Fruit fly (Drosophila melanogaster): ENCODE results near the gene CG42688.
A peak's percentile ranks its signal among the peaks of the same experiment; 100 is the strongest.

The CG42688 gene

dm6 chr2L:19200211-19200610, 17.6 kb upstream of the CG42688 start (continued):
- TF ChIP-seq zfh1 (GFP tag; IDR thresholded peaks at IDR 0.05) (0 out of 3 replicates have a peak, but pooled peaks have one; percentile 20), ind (GFP tag; optimal IDR thresholded peaks at IDR 0.05) (peak; percentile 18), CG7963 (GFP tag; IDR thresholded peaks at IDR 0.05; ENCODE audit: partially characterized antibody) (no peak), Fer3 (tag; optimal IDR thresholded peaks at IDR 0.05) (no peak), gem (tag; optimal IDR thresholded peaks at IDR 0.05) (peak; percentile 42), odd (GFP tag; optimal IDR thresholded peaks at IDR 0.05) (no peak), dysf (GFP tag; IDR thresholded peaks at IDR 0.05) (peak; percentile 42; the same call in 1 of the 3 replicates), slbo (GFP tag; IDR thresholded peaks at IDR 0.05) (peak; percentile 17; the same call in 1 of the 2 replicates), vnd (GFP tag; IDR thresholded peaks at IDR 0.05; ENCODE audit: partially characterized antibody) (no peak), Doc3 (GFP tag; IDR thresholded peaks at IDR 0.05; ENCODE audit: partially characterized antibody) (no peak), tin (GFP tag; optimal IDR thresholded peaks at IDR 0.05) (peak; percentile 41), gfzf (GFP tag; optimal IDR thresholded peaks at IDR 0.05) (no peak), CG15514 (GFP tag; optimal IDR thresholded peaks at IDR 0.05) (peak; percentile 3), Sox102F (GFP tag; optimal IDR thresholded peaks at IDR 0.05) (peak; percentile 39), sob (GFP tag; IDR thresholded peaks at IDR 0.05) (0 out of 2 replicates have a peak, but pooled peaks have one; percentile 7), CG4854 (GFP tag; optimal IDR thresholded peaks at IDR 0.05) (no peak), CG17612 (GFP tag; IDR thresholded peaks at IDR 0.05) (no peak), dpn (GFP tag; optimal IDR thresholded peaks at IDR 0.05) (peak in 1 of 2 experiments; percentile 35), CG2712 (tag; optimal IDR thresholded peaks at IDR 0.05) (peak; percentile 44), Ets65A (GFP tag) (peak; percentile 64), Hsf (GFP tag; optimal IDR thresholded peaks at IDR 0.05) (peak; percentile 8), CG18599 (GFP tag; optimal IDR thresholded peaks at IDR 0.05) (peak; percentile 49), Atf3 (GFP tag; optimal IDR thresholded peaks at IDR 0.05) (peak; percentile 10), sqz (GFP tag; optimal IDR thresholded peaks at IDR 0.05) (peak; percentile 11), fu2 (GFP tag; optimal IDR thresholded peaks at IDR 0.05) (no peak), CG34422 (GFP tag; IDR thresholded peaks at IDR 0.05) (no peak), da (GFP tag; optimal IDR thresholded peaks at IDR 0.05) (no peak), CG9727 (GFP tag; optimal IDR thresholded peaks at IDR 0.05) (peak; percentile 27), CG13894 (tag; optimal IDR thresholded peaks at IDR 0.05) (no peak), bab2 (GFP tag; optimal IDR thresholded peaks at IDR 0.05) (peak; percentile 19), Rx (GFP tag; IDR thresholded peaks at IDR 0.05) (0 out of 2 replicates have a peak, but pooled peaks have one; percentile 12), rib (GFP tag; IDR thresholded peaks at IDR 0.05) (no peak), lilli (GFP tag; optimal IDR thresholded peaks at IDR 0.05) (peak; percentile 20), CG12769 (tag; optimal IDR thresholded peaks at IDR 0.05) (no peak), sens (GFP tag) (peak; percentile 83), CG6683 (GFP tag; optimal IDR thresholded peaks at IDR 0.05) (no peak), CG11504 (tag; optimal IDR thresholded peaks at IDR 0.05) (peak; percentile 31), ems (GFP tag; optimal IDR thresholded peaks at IDR 0.05) (peak; percentile 16), PHDP (tag; optimal IDR thresholded peaks at IDR 0.05) (no peak), CG1603 (tag; optimal IDR thresholded peaks at IDR 0.05) (peak; percentile 13), btn (GFP tag; optimal IDR thresholded peaks at IDR 0.05) (peak; percentile 5), Atf-2 (GFP tag; optimal IDR thresholded peaks at IDR 0.05) (peak; percentile 10), CG1024 (GFP tag; IDR thresholded peaks at IDR 0.05) (0 out of 2 replicates have a peak, but pooled peaks have one; percentile 28), CG10209 (GFP tag; optimal IDR thresholded peaks at IDR 0.05) (peak; percentile 14), CG10979 (tag; optimal IDR thresholded peaks at IDR 0.05) (peak; percentile 27), pan (optimal IDR thresholded peaks at IDR 0.05) (no peak), pan (GFP tag; optimal IDR thresholded peaks at IDR 0.05 in 1 of 2, IDR thresholded peaks at IDR 0.05 in 1 of 2) (peak in 1 of 2 experiments; percentile 16), CG17186 (GFP tag; optimal IDR thresholded peaks at IDR 0.05) (no peak), dmrt11E (tag; optimal IDR thresholded peaks at IDR 0.05) (peak; percentile 10), row (GFP tag; IDR thresholded peaks at IDR 0.05) (peak; percentile 37; the same call in 1 of the 3 replicates), Elba2 (GFP tag; optimal IDR thresholded peaks at IDR 0.05) (no peak)

Data from whole organism, embryonic.